Worm (Caenorhabditis elegans) whole organism, early embryonic: ENCODE data around the gene F28H6.6.

ENCODE experiments used
- B0310.2 ChIP-seq: sonication (generic microtip); optimal IDR thresholded peaks from 2 replicates; lab custom pipeline; 2016; ENCODE audit warnings: mild to moderate bottlenecking, missing genetic modification characterization, missing compliant biosample characterization
- ama-1 ChIP-seq: fragments of 150-350 bp; optimal IDR thresholded peaks from 2 replicates; lab custom pipeline; 2014
- ceh-13 ChIP-seq: fragments of 200-800 bp; sonication (Bioruptor generic); optimal IDR thresholded peaks from 2 replicates; lab custom pipeline; 2018; ENCODE audit warnings: mild to moderate bottlenecking, missing genetic modification characterization, missing compliant biosample characterization
- ceh-36 ChIP-seq: sonication (generic microtip); optimal IDR thresholded peaks from 2 replicates; lab custom pipeline; 2016; ENCODE audit warnings: missing genetic modification characterization, inconsistent platforms, missing compliant biosample characterization
- flt-1 ChIP-seq: fragments of 200-800 bp; sonication (Bioruptor generic); IDR thresholded peaks from 2 replicates; pipeline ENCODE4 v1.3.6; 2022; ENCODE audit warnings: missing genetic modification characterization, missing compliant biosample characterization
- hmbx-1 ChIP-seq: sonication (generic microtip); optimal IDR thresholded peaks from 2 replicates; lab custom pipeline; 2016; ENCODE audit warnings: mild to moderate bottlenecking, missing genetic modification characterization, missing compliant biosample characterization
- hmg-4 ChIP-seq: fragments of 200-800 bp; sonication (Bioruptor generic); optimal IDR thresholded peaks from 2 replicates; lab custom pipeline; 2018; ENCODE audit warnings: mild to moderate bottlenecking, missing genetic modification characterization, missing compliant biosample characterization
- hnd-1 ChIP-seq: sonication (generic microtip); optimal IDR thresholded peaks from 2 replicates; lab custom pipeline; 2016; ENCODE audit warnings: missing genetic modification characterization, missing compliant biosample characterization
- pes-1 ChIP-seq: fragments of 200-800 bp; sonication (Bioruptor generic); IDR thresholded peaks from 2 replicates; pipeline ENCODE4 v1.3.6; 2022; ENCODE audit warnings: missing genetic modification reagents, missing genetic modification characterization, missing compliant biosample characterization
- scrt-1 ChIP-seq: fragments of 200-800 bp; sonication (Bioruptor generic); IDR thresholded peaks from 2 replicates; pipeline ENCODE4 v1.3.6; 2022; ENCODE audit warnings: missing genetic modification characterization, missing compliant biosample characterization
- sea-1 ChIP-seq: fragments of 200-800 bp; sonication (Bioruptor generic); conservative IDR thresholded peaks from 2 replicates; pipeline ENCODE4 v1.3.6; 2022; ENCODE audit warnings: missing genetic modification characterization, missing compliant biosample characterization
- tbx-11 ChIP-seq: fragments of 200-800 bp; sonication (Bioruptor generic); IDR thresholded peaks from 2 replicates; pipeline ENCODE4 v1.3.6; 2022; ENCODE audit warnings: missing genetic modification characterization, missing compliant biosample characterization
- tbx-37 ChIP-seq: fragments of 200-800 bp; sonication (Bioruptor generic); conservative IDR thresholded peaks from 2 replicates; pipeline ENCODE4 v1.3.6; 2022; ENCODE audit warnings: missing genetic modification reagents, missing genetic modification characterization, missing compliant biosample characterization
- tra-4 ChIP-seq: sonication (generic microtip); optimal IDR thresholded peaks from 2 replicates; lab custom pipeline; 2017; ENCODE audit warnings: missing genetic modification characterization, missing compliant biosample characterization

ce11 chrX:14147400-14147799, 21.7 kb upstream of the F28H6.6 start, which contains the start of gene akt-2:
- no peak for TF ChIP-seq flt-1 (GFP tag; lab: Robert Waterston, UW)
- no peak for TF ChIP-seq tbx-11 (GFP tag; lab: Robert Waterston, UW)
- no peak for TF ChIP-seq sea-1
- TF ChIP-seq hnd-1 = no peak
- no peak for TF ChIP-seq ama-1 (lab: Kevin White, UChicago)
- TF ChIP-seq hmbx-1 (tag; lab: Kevin White, UChicago) = no peak
- TF ChIP-seq tbx-37 = no peak
- no peak for TF ChIP-seq pes-1 (GFP tag; lab: Robert Waterston, UW)
- TF ChIP-seq tra-4 (tag; lab: Kevin White, UChicago) = no peak
- TF ChIP-seq ceh-13 = no peak
- TF ChIP-seq hmg-4 (GFP tag; lab: Kevin White, UChicago) = no peak
- TF ChIP-seq scrt-1 = no peak
- TF ChIP-seq B0310.2 = no peak
- no peak for TF ChIP-seq ceh-36 (tag; lab: Kevin White, UChicago)
